Fruit fly (Drosophila melanogaster) whole organism, embryonic: ENCODE results near the gene Dyrk2.

Source experiments
- Abd-B ChIP-seq: fragments of 200-800 bp; sonication (Bioruptor generic); optimal IDR thresholded peaks from 2 replicates; lab custom pipeline; 2018; ENCODE audit warnings: missing biosample characterization, mild to moderate bottlenecking, missing genetic modification characterization, moderate library complexity
- BtbVII ChIP-seq: fragments of 200-800 bp; sonication (Bioruptor generic); optimal IDR thresholded peaks from 3 replicates; lab custom pipeline; 2017; ENCODE audit warnings: missing biosample characterization, mild to moderate bottlenecking, missing genetic modification characterization
- CG10147 ChIP-seq: fragments of 200-800 bp; sonication (Bioruptor generic); optimal IDR thresholded peaks from 2 replicates; lab custom pipeline; 2019; ENCODE audit warnings: missing biosample characterization, mild to moderate bottlenecking, missing genetic modification characterization, moderate library complexity
- CG11093 ChIP-seq: fragments of 200-800 bp; sonication (Bioruptor generic); IDR thresholded peaks from 3 replicates; pipeline ENCODE4 v1.3.6; 2022; ENCODE audit warnings: missing biosample characterization, missing genetic modification characterization
- CG11695 ChIP-seq: fragments of 200-800 bp; sonication (Bioruptor generic); IDR thresholded peaks from 3 replicates; pipeline ENCODE4 v1.3.6; 2022; ENCODE audit warnings: missing biosample characterization, missing genetic modification characterization
- CG12299 ChIP-seq: fragments of 200-800 bp; sonication (Bioruptor generic); optimal IDR thresholded peaks from 2 replicates; lab custom pipeline; 2018; ENCODE audit warnings: missing biosample characterization, mild to moderate bottlenecking, missing genetic modification characterization
- CG13296 ChIP-seq: fragments of 200-800 bp; sonication (Bioruptor generic); optimal IDR thresholded peaks from 3 replicates; lab custom pipeline; 2018; ENCODE audit warnings: missing biosample characterization, mild to moderate bottlenecking, missing genetic modification characterization
- CG14050 ChIP-seq: fragments of 200-800 bp; sonication (Bioruptor generic); IDR thresholded peaks from 3 replicates; pipeline ENCODE4 v1.3.6; 2022; ENCODE audit warnings: missing biosample characterization, missing genetic modification characterization
- CG14965 ChIP-seq: fragments of 200-800 bp; sonication (Bioruptor generic); optimal IDR thresholded peaks from 2 replicates; lab custom pipeline; 2016; ENCODE audit warnings: missing biosample characterization, missing genetic modification characterization, borderline replicate concordance
- CG15011 ChIP-seq: fragments of 200-800 bp; sonication (Bioruptor generic); optimal IDR thresholded peaks from 3 replicates; lab custom pipeline; 2018; ENCODE audit warnings: missing biosample characterization, mild to moderate bottlenecking, missing genetic modification characterization
- CG16815 ChIP-seq: fragments of 200-800 bp; sonication (Bioruptor generic); optimal IDR thresholded peaks from 3 replicates; lab custom pipeline; 2017; ENCODE audit warnings: missing biosample characterization, mild to moderate bottlenecking, missing genetic modification characterization
- CG2116 ChIP-seq: fragments of 200-800 bp; sonication (Bioruptor generic); optimal IDR thresholded peaks from 3 replicates; lab custom pipeline; 2018; ENCODE audit warnings: missing biosample characterization, mild to moderate bottlenecking, missing genetic modification characterization
- CG2875 ChIP-seq: fragments of 200-800 bp; sonication (Bioruptor generic); optimal IDR thresholded peaks from 2 replicates; lab custom pipeline; 2017; ENCODE audit warnings: missing biosample characterization, mild to moderate bottlenecking, missing genetic modification characterization, missing genetic modification reagents
- CG3163 ChIP-seq: fragments of 200-800 bp; sonication (Bioruptor generic); optimal IDR thresholded peaks from 3 replicates; lab custom pipeline; 2016; ENCODE audit warnings: missing biosample characterization, missing genetic modification characterization
- CG34422 ChIP-seq: fragments of 200-800 bp; sonication (Bioruptor generic); IDR thresholded peaks from 3 replicates; pipeline ENCODE4 v1.3.6; 2022; ENCODE audit warnings: missing biosample characterization, missing genetic modification characterization
- CG3838 ChIP-seq: fragments of 200-800 bp; sonication (Bioruptor generic); optimal IDR thresholded peaks from 3 replicates; lab custom pipeline; 2016; ENCODE audit warnings: missing biosample characterization, missing genetic modification characterization
- CG4820 ChIP-seq: fragments of 200-800 bp; sonication (Bioruptor generic); optimal IDR thresholded peaks from 3 replicates; lab custom pipeline; 2016; ENCODE audit warnings: missing biosample characterization, missing genetic modification characterization
- CG5245 ChIP-seq: fragments of 200-800 bp; sonication (Bioruptor generic); optimal IDR thresholded peaks from 3 replicates; lab custom pipeline; 2016; ENCODE audit warnings: missing biosample characterization, missing genetic modification characterization
- CG7786 ChIP-seq: fragments of 200-800 bp; sonication (Bioruptor generic); optimal IDR thresholded peaks from 2 replicates; lab custom pipeline; 2016; ENCODE audit warnings: missing biosample characterization, missing genetic modification characterization
- CG7928 ChIP-seq: fragments of 200-800 bp; sonication (Bioruptor generic); optimal IDR thresholded peaks from 2 replicates; lab custom pipeline; 2017; ENCODE audit warnings: missing biosample characterization, mild to moderate bottlenecking, missing genetic modification characterization
- CG9727 ChIP-seq: fragments of 200-800 bp; sonication (Bioruptor generic); optimal IDR thresholded peaks from 3 replicates; lab custom pipeline; 2017; ENCODE audit warnings: missing biosample characterization, mild to moderate bottlenecking, missing genetic modification characterization
- CTCF ChIP-seq: fragments of 200-800 bp; sonication (Bioruptor generic); optimal IDR thresholded peaks from 2 replicates; lab custom pipeline; 2017; ENCODE audit warnings: missing biosample characterization, mild to moderate bottlenecking, missing genetic modification characterization, moderate library complexity
- Dip2 ChIP-seq: fragments of 200-800 bp; sonication (Bioruptor generic); IDR thresholded peaks from 2 replicates; pipeline ENCODE4 v1.3.6; 2022; ENCODE audit warnings: missing biosample characterization, missing genetic modification characterization
- Dref ChIP-seq: fragments of 200-800 bp; sonication (Bioruptor generic); IDR thresholded peaks from 2 replicates; pipeline ENCODE4 v1.3.6; 2022; ENCODE audit warnings: missing biosample characterization, missing genetic modification characterization
- E2f2 ChIP-seq: fragments of 200-800 bp; sonication (Bioruptor generic); IDR thresholded peaks from 2 replicates; pipeline ENCODE4 v1.3.6; 2022; ENCODE audit warnings: missing biosample characterization, missing genetic modification characterization
- HLH54F ChIP-seq: fragments of 200-800 bp; sonication (Bioruptor generic); optimal IDR thresholded peaks from 3 replicates; lab custom pipeline; 2016; ENCODE audit warnings: missing biosample characterization, missing genetic modification characterization
- Hmr ChIP-seq: fragments of 200-800 bp; sonication (Bioruptor generic); optimal IDR thresholded peaks from 3 replicates; lab custom pipeline; 2017; ENCODE audit warnings: mild to moderate bottlenecking, missing biosample characterization, missing genetic modification reagents, missing genetic modification characterization
- Mad ChIP-seq: fragments of 200-800 bp; sonication (Bioruptor generic); optimal IDR thresholded peaks from 2 replicates; lab custom pipeline; 2016; ENCODE audit warnings: missing biosample characterization, missing genetic modification characterization
- Pdp1 ChIP-seq, 2 experiments: fragments of 200-800 bp; sonication (Bioruptor generic); optimal IDR thresholded peaks; 3 replicates each; lab custom pipeline; 2016; ENCODE audit warnings: missing biosample characterization in 2 of 2, missing genetic modification characterization in 2 of 2, mild to moderate bottlenecking in 1 of 2, moderate library complexity in 1 of 2
- Ravus ChIP-seq: fragments of 200-800 bp; sonication (Bioruptor generic); IDR thresholded peaks from 2 replicates; pipeline ENCODE4 v1.3.6; 2022; ENCODE audit warnings: missing biosample characterization, missing genetic modification characterization
- Spps ChIP-seq: fragments of 200-800 bp; sonication (Bioruptor generic); optimal IDR thresholded peaks from 2 replicates; lab custom pipeline; 2018; ENCODE audit warnings: missing biosample characterization, mild to moderate bottlenecking, missing genetic modification characterization
- Ssrp ChIP-seq: fragments of 200-800 bp; sonication (Bioruptor generic); optimal IDR thresholded peaks from 2 replicates; lab custom pipeline; 2018; ENCODE audit warnings: missing biosample characterization, mild to moderate bottlenecking, missing genetic modification characterization, moderate library complexity
- Xbp1 ChIP-seq: fragments of 200-800 bp; sonication (Bioruptor generic); optimal IDR thresholded peaks from 3 replicates; lab custom pipeline; 2016; ENCODE audit warnings: missing biosample characterization, mild to moderate bottlenecking, missing genetic modification characterization
- Xrp1 ChIP-seq: fragments of 200-800 bp; sonication (Bioruptor generic); IDR thresholded peaks from 2 replicates; pipeline ENCODE4 v1.3.6; 2022; ENCODE audit warnings: missing biosample characterization, missing genetic modification characterization
- ap ChIP-seq: fragments of 200-800 bp; sonication (Bioruptor generic); IDR thresholded peaks from 2 replicates; pipeline ENCODE4 v1.3.6; 2022; ENCODE audit warnings: missing biosample characterization, missing genetic modification characterization
- ash1 ChIP-seq: fragments of 200-800 bp; sonication (Bioruptor generic); optimal IDR thresholded peaks from 2 replicates; lab custom pipeline; 2018; ENCODE audit warnings: missing biosample characterization, mild to moderate bottlenecking, missing genetic modification characterization
- cas ChIP-seq: fragments of 200-800 bp; sonication (Bioruptor generic); IDR thresholded peaks from 2 replicates; pipeline ENCODE4 v1.3.6; 2022; ENCODE audit warnings: missing biosample characterization, missing genetic modification characterization
- caup ChIP-seq: fragments of 200-800 bp; sonication (Bioruptor generic); optimal IDR thresholded peaks from 3 replicates; lab custom pipeline; 2017; ENCODE audit warnings: missing biosample characterization, mild to moderate bottlenecking, missing genetic modification characterization, moderate library complexity; ENCODE audit not compliant: severe bottlenecking
- chinmo ChIP-seq: fragments of 200-800 bp; sonication (Bioruptor generic); IDR thresholded peaks from 4 replicates; pipeline ENCODE4 v1.3.6; 2022; ENCODE audit warnings: missing biosample characterization, missing genetic modification characterization; ENCODE audit not compliant: partially characterized antibody
- ci ChIP-seq: fragments of 200-800 bp; sonication (Bioruptor generic); IDR thresholded peaks from 3 replicates; pipeline ENCODE4 v1.3.6; 2022; ENCODE audit warnings: missing biosample characterization, missing genetic modification characterization
- crp ChIP-seq, 2 experiments: fragments of 200-800 bp; sonication (Bioruptor generic); optimal IDR thresholded peaks; 2 replicates in 1 of 2; 3 replicates in 1 of 2; lab custom pipeline; 2017; ENCODE audit warnings: missing biosample characterization in 2 of 2, missing genetic modification characterization in 2 of 2, mild to moderate bottlenecking in 1 of 2, moderate library complexity in 1 of 2
- danr ChIP-seq: fragments of 200-800 bp; sonication (Bioruptor generic); IDR thresholded peaks from 2 replicates; pipeline ENCODE4 v1.3.6; 2022; ENCODE audit warnings: missing biosample characterization, missing genetic modification characterization
- emc ChIP-seq: fragments of 200-800 bp; sonication (Bioruptor generic); optimal IDR thresholded peaks from 2 replicates; lab custom pipeline; 2016; ENCODE audit warnings: missing biosample characterization, missing genetic modification characterization
- esg ChIP-seq: fragments of 200-800 bp; sonication (Bioruptor generic); conservative IDR thresholded peaks from 2 replicates; pipeline ENCODE4 v1.3.6; 2022; ENCODE audit warnings: missing biosample characterization, missing genetic modification characterization
- fd102C ChIP-seq: fragments of 200-800 bp; sonication (Bioruptor generic); optimal IDR thresholded peaks from 2 replicates; lab custom pipeline; 2018; ENCODE audit warnings: missing biosample characterization, mild to moderate bottlenecking, missing genetic modification characterization, moderate library complexity
- otp ChIP-seq: fragments of 200-800 bp; sonication (Bioruptor generic); IDR thresholded peaks from 3 replicates; pipeline ENCODE4, ENCODE4 v1.3.6; 2022; ENCODE audit warnings: missing biosample characterization, missing genetic modification characterization
- sd ChIP-seq: fragments of 200-800 bp; sonication (Bioruptor generic); optimal IDR thresholded peaks from 3 replicates; lab custom pipeline; 2018; ENCODE audit warnings: missing biosample characterization, mild to moderate bottlenecking, missing genetic modification characterization, moderate library complexity
- sob ChIP-seq: fragments of 200-800 bp; sonication (Bioruptor generic); IDR thresholded peaks from 2 replicates; pipeline ENCODE4 v1.3.6; 2022; ENCODE audit warnings: missing biosample characterization, missing genetic modification characterization
- tio ChIP-seq: fragments of 200-800 bp; sonication (Bioruptor generic); optimal IDR thresholded peaks from 2 replicates; lab custom pipeline; 2017; ENCODE audit warnings: missing biosample characterization, missing genetic modification characterization, inconsistent platforms
- wek ChIP-seq: fragments of 200-800 bp; sonication (Bioruptor generic); optimal IDR thresholded peaks from 3 replicates; lab custom pipeline; 2018; ENCODE audit warnings: missing biosample characterization, mild to moderate bottlenecking, missing genetic modification characterization, moderate library complexity

The Dyrk2 gene

dm6 chr2L:14233896-14234626, at the start of gene Dyrk2 (continued):
- TF ChIP-seq CG3838 (GFP tag; lab: Kevin White, UChicago) (no peak), CG11695 (GFP tag; lab: Robert Waterston, UW) (0 out of 3 replicates have a peak, but pooled peaks have one; percentile 30), CG15011 (no peak), CG14050 (GFP tag; lab: Robert Waterston, UW) (peak; percentile 28; the same call in 1 of the 3 replicates), cas (GFP tag; lab: Robert Waterston, UW) (no peak), sob (GFP tag; lab: Robert Waterston, UW) (peak; percentile 65), otp (GFP tag; lab: Robert Waterston, UW) (peak; percentile 74), esg (no peak), CG5245 (peak; percentile 5), CG11093 (no peak; the same call in 2 of the 3 replicates), ap (no peak), BtbVII (GFP tag; lab: Kevin White, UChicago) (peak; percentile 17), caup (GFP tag; lab: Kevin White, UChicago) (peak; percentile 48), tio (peak; percentile 17), ci (GFP tag; lab: Robert Waterston, UW) (peak; percentile 85), E2f2 (GFP tag; lab: Robert Waterston, UW) (peak; percentile 38; the same call in 1 of the 2 replicates), wek (GFP tag; lab: Kevin White, UChicago) (peak; percentile 40), CG16815 (GFP tag; lab: Kevin White, UChicago) (no peak), Pdp1 (GFP tag; optimal IDR thresholded peaks at IDR 0.05; lab: Kevin White, UChicago) (peak in 1 of 2 experiments; percentile 34), Hmr (GFP tag; lab: Kevin White, UChicago) (no peak), Dref (GFP tag; lab: Robert Waterston, UW) (no peak), CG9727 (GFP tag; lab: Kevin White, UChicago) (peak; percentile 53), fd102C (GFP tag; lab: Kevin White, UChicago) (peak; percentile 42), danr (GFP tag; lab: Robert Waterston, UW) (no peak), CG7928 (no peak), crp (GFP tag; optimal IDR thresholded peaks at IDR 0.05; lab: Kevin White, UChicago) (peak in 1 of 2 experiments; percentile 17), CG14965 (GFP tag; lab: Kevin White, UChicago) (no peak), Ravus (no peak), emc (GFP tag; lab: Kevin White, UChicago) (no peak), CG10147 (peak; percentile 25), CG7786 (GFP tag; lab: Kevin White, UChicago) (no peak), HLH54F (GFP tag; lab: Kevin White, UChicago) (no peak), CG13296 (GFP tag; lab: Kevin White, UChicago) (peak; percentile 13), Mad (GFP tag; lab: Kevin White, UChicago) (peak; percentile 54), Abd-B (GFP tag; lab: Kevin White, UChicago) (peak; percentile 38), CTCF (GFP tag; lab: Kevin White, UChicago) (no peak), ash1 (GFP tag; lab: Kevin White, UChicago) (peak; percentile 54), CG4820 (GFP tag; lab: Kevin White, UChicago) (no peak), CG2116 (GFP tag; lab: Kevin White, UChicago) (no peak), CG3163 (GFP tag; lab: Kevin White, UChicago) (peak; percentile 35), Xbp1 (no peak), chinmo (GFP tag; lab: Robert Waterston, UW) (peak; percentile 94), Spps (tag; lab: Kevin White, UChicago) (no peak), CG12299 (tag; lab: Kevin White, UChicago) (peak; percentile 19), sd (tag; lab: Kevin White, UChicago) (peak; percentile 43), Dip2 (no peak), CG34422 (GFP tag; lab: Robert Waterston, UW) (no peak; the same call in 2 of the 3 replicates), Xrp1 (GFP tag; lab: Robert Waterston, UW) (peak; percentile 47; the same call in 1 of the 2 replicates), CG2875 (no peak), Ssrp (tag; lab: Kevin White, UChicago) (peak; percentile 30)
